Worm (Caenorhabditis elegans) whole organism, midembryonic: ENCODE measurements around the gene sri-4.

Experiments used
- T22C8.4 ChIP-seq: fragments of 200-800 bp; sonication (Bioruptor generic); IDR thresholded peaks from 2 replicates; pipeline ENCODE4 v1.3.6; 2022; ENCODE audit warnings: missing genetic modification characterization, missing compliant biosample characterization
- cog-1 ChIP-seq: sonication (generic microtip); optimal IDR thresholded peaks from 2 replicates; lab custom pipeline; 2016; ENCODE audit warnings: missing genetic modification characterization, missing compliant biosample characterization
- flt-1 ChIP-seq: fragments of 200-800 bp; sonication (Bioruptor generic); IDR thresholded peaks from 2 replicates; pipeline ENCODE4 v1.3.6; 2022; ENCODE audit warnings: missing genetic modification characterization, missing compliant biosample characterization
- klf-2 ChIP-seq: fragments of 200-800 bp; sonication (Bioruptor generic); conservative IDR thresholded peaks from 2 replicates; pipeline ENCODE4 v1.3.6; 2022; ENCODE audit warnings: missing genetic modification reagents, missing genetic modification characterization, missing compliant biosample characterization
- med-1 ChIP-seq: sonication (generic microtip); optimal IDR thresholded peaks from 2 replicates; lab custom pipeline; 2017; ENCODE audit warnings: missing genetic modification characterization, mild to moderate bottlenecking, missing compliant biosample characterization, antibody characterized with exemption, missing genetic modification reagents; ENCODE audit not compliant: insufficient read depth
- ref-1 ChIP-seq: fragments of 200-800 bp; sonication (Bioruptor generic); conservative IDR thresholded peaks from 2 replicates; pipeline ENCODE4 v1.3.6; 2022; ENCODE audit warnings: missing genetic modification reagents, missing genetic modification characterization, missing compliant biosample characterization
- tab-1 ChIP-seq: fragments of 200-800 bp; sonication (Bioruptor generic); IDR thresholded peaks from 2 replicates; pipeline ENCODE4 v1.3.6; 2022; ENCODE audit warnings: missing genetic modification characterization, missing compliant biosample characterization
- ztf-23 ChIP-seq: fragments of 200-800 bp; sonication (Bioruptor generic); IDR thresholded peaks from 2 replicates; pipeline ENCODE4 v1.3.6; 2022; ENCODE audit warnings: missing genetic modification reagents, missing genetic modification characterization, missing compliant biosample characterization
- ztf-29 ChIP-seq: fragments of 200-800 bp; sonication (Bioruptor generic); IDR thresholded peaks from 2 replicates; pipeline ENCODE4 v1.3.6; 2022; ENCODE audit warnings: missing genetic modification reagents, missing genetic modification characterization, missing compliant biosample characterization

sri-4 gene

ce11 chrV:724470-724890 is 23.7 kb upstream of the sri-4 start:
- TF ChIP-seq ztf-29 (GFP tag; lab: Robert Waterston, UW) = no peak
- no peak for TF ChIP-seq tab-1 (GFP tag; lab: Robert Waterston, UW)
- TF ChIP-seq cog-1 (tag; lab: Kevin White, UChicago) = no peak
- TF ChIP-seq med-1 (GFP tag; lab: Kevin White, UChicago) = no peak
- TF ChIP-seq klf-2 (GFP tag; lab: Robert Waterston, UW) = no peak
- no peak for TF ChIP-seq ref-1 (GFP tag; lab: Robert Waterston, UW)
- no peak for TF ChIP-seq ztf-23 (GFP tag; lab: Robert Waterston, UW)
- TF ChIP-seq T22C8.4 (GFP tag; lab: Robert Waterston, UW) = no peak
- TF ChIP-seq flt-1 (GFP tag; lab: Robert Waterston, UW) = no peak

ce11 chrV:724946-725806 is 23.0 kb upstream of the sri-4 start:
- TF ChIP-seq flt-1 (GFP tag; lab: Robert Waterston, UW) = 0 out of 2 replicates have a peak, but pooled peaks have one; percentile 45
- no peak for TF ChIP-seq tab-1 (GFP tag; lab: Robert Waterston, UW)

ce11 chrV:725807-726572 is 22.2 kb upstream of the sri-4 start:
- TF ChIP-seq ztf-29 (GFP tag; lab: Robert Waterston, UW) (no peak), cog-1 (tag; lab: Kevin White, UChicago) (no peak), ztf-23 (GFP tag; lab: Robert Waterston, UW) (no peak), ref-1 (GFP tag; lab: Robert Waterston, UW) (no peak), med-1 (GFP tag; lab: Kevin White, UChicago) (no peak), klf-2 (GFP tag; lab: Robert Waterston, UW) (no peak), T22C8.4 (GFP tag; lab: Robert Waterston, UW) (no peak), tab-1 (GFP tag; lab: Robert Waterston, UW) (no peak), flt-1 (GFP tag; lab: Robert Waterston, UW) (no peak)

ce11 chrV:726573-727483 is 21.3 kb upstream of the sri-4 start:
- no peak for TF ChIP-seq ztf-23 (GFP tag; lab: Robert Waterston, UW)
- no peak for TF ChIP-seq flt-1 (GFP tag; lab: Robert Waterston, UW)
- TF ChIP-seq med-1 (GFP tag; lab: Kevin White, UChicago) = no peak
- no peak for TF ChIP-seq ztf-29 (GFP tag; lab: Robert Waterston, UW)
- TF ChIP-seq T22C8.4 (GFP tag; lab: Robert Waterston, UW) = no peak
- TF ChIP-seq ref-1 (GFP tag; lab: Robert Waterston, UW) = no peak
- no peak for TF ChIP-seq klf-2 (GFP tag; lab: Robert Waterston, UW)
- no peak for TF ChIP-seq tab-1 (GFP tag; lab: Robert Waterston, UW)
- no peak for TF ChIP-seq cog-1 (tag; lab: Kevin White, UChicago)

- TF ChIP-seq cog-1 (tag; lab: Kevin White, UChicago) (no peak), flt-1 (GFP tag; lab: Robert Waterston, UW) (no peak), klf-2 (GFP tag; lab: Robert Waterston, UW) (no peak), ztf-23 (GFP tag; lab: Robert Waterston, UW) (no peak), T22C8.4 (GFP tag; lab: Robert Waterston, UW) (no peak), ref-1 (GFP tag; lab: Robert Waterston, UW) (no peak), tab-1 (GFP tag; lab: Robert Waterston, UW) (no peak), ztf-29 (GFP tag; lab: Robert Waterston, UW) (no peak), med-1 (GFP tag; lab: Kevin White, UChicago) (no peak)
These were observed 20.4 kb upstream of the sri-4 start, which contains the start of the genes icl-1 and srh-2 for ce11 chrV:727484-728351. Gene icl-1, minus strand, starts transcription at chrV:728004. Gene srh-2, plus strand, starts transcription at chrV:728301.

- TF ChIP-seq med-1 (GFP tag; lab: Kevin White, UChicago) = no peak
- no peak for TF ChIP-seq cog-1 (tag; lab: Kevin White, UChicago)
- TF ChIP-seq ref-1 (GFP tag; lab: Robert Waterston, UW) = no peak
- TF ChIP-seq T22C8.4 (GFP tag; lab: Robert Waterston, UW) = no peak
- no peak for TF ChIP-seq flt-1 (GFP tag; lab: Robert Waterston, UW)
- no peak for TF ChIP-seq ztf-23 (GFP tag; lab: Robert Waterston, UW)
- no peak for TF ChIP-seq ztf-29 (GFP tag; lab: Robert Waterston, UW)
- no peak for TF ChIP-seq tab-1 (GFP tag; lab: Robert Waterston, UW)
- TF ChIP-seq klf-2 (GFP tag; lab: Robert Waterston, UW) = no peak
These were observed 19.2 kb upstream of the sri-4 start for ce11 chrV:728822-729493.
